Worm (Caenorhabditis elegans) whole organism, young adult: ENCODE data around the gene str-20.
A peak's percentile ranks its signal among the peaks of the same experiment; 100 is the strongest.

Experiments
- B0035.1 ChIP-seq: sonication (generic microtip); optimal IDR thresholded peaks from 2 replicates; lab custom pipeline; 2016; ENCODE audit warnings: missing genetic modification characterization, mild to moderate bottlenecking, missing compliant biosample characterization, missing genotype, missing genetic modification reagents
- B0261.1 ChIP-seq: sonication (generic microtip); optimal IDR thresholded peaks from 2 replicates; lab custom pipeline; 2016; ENCODE audit warnings: mild to moderate bottlenecking, missing genetic modification characterization, moderate library complexity, missing compliant biosample characterization
- B0336.3 ChIP-seq: fragments of 200-800 bp; sonication (Bioruptor generic); IDR thresholded peaks from 2 replicates; pipeline ENCODE4 v1.3.6; 2022; ENCODE audit warnings: missing genetic modification characterization, missing compliant biosample characterization
- F52B5.7 ChIP-seq: sonication (generic microtip); optimal IDR thresholded peaks from 2 replicates; lab custom pipeline; 2016; ENCODE audit warnings: mild to moderate bottlenecking, missing genetic modification characterization, missing compliant biosample characterization
- F55B11.4 ChIP-seq: sonication (generic microtip); optimal IDR thresholded peaks from 2 replicates; lab custom pipeline; 2016; ENCODE audit warnings: missing compliant biosample characterization, missing genetic modification characterization, borderline replicate concordance; ENCODE audit not compliant: insufficient read depth
- F57A8.1 ChIP-seq: fragments of 200-800 bp; sonication (Bioruptor generic); optimal IDR thresholded peaks from 2 replicates; lab custom pipeline; 2018; ENCODE audit warnings: mild to moderate bottlenecking, missing genetic modification characterization, moderate library complexity, missing compliant biosample characterization
- F57C9.4 ChIP-seq: sonication (generic microtip); optimal IDR thresholded peaks from 2 replicates; lab custom pipeline; 2017; ENCODE audit warnings: mild to moderate bottlenecking, missing genetic modification characterization, missing compliant biosample characterization
- K12H6.12 ChIP-seq: fragments of 200-800 bp; sonication (Bioruptor generic); optimal IDR thresholded peaks from 2 replicates; lab custom pipeline; 2018; ENCODE audit warnings: mild to moderate bottlenecking, missing genetic modification characterization, missing compliant biosample characterization
- T07F8.4 ChIP-seq: sonication (generic microtip); optimal IDR thresholded peaks from 2 replicates; lab custom pipeline; 2016; ENCODE audit warnings: mild to moderate bottlenecking, missing genetic modification characterization, moderate library complexity, missing compliant biosample characterization
- Y56A3A.18 ChIP-seq: fragments of 200-800 bp; sonication (Bioruptor generic); IDR thresholded peaks from 2 replicates; pipeline ENCODE4 v1.3.6; 2022; ENCODE audit warnings: missing genetic modification reagents, missing genetic modification characterization, missing compliant biosample characterization
- Y95B8A.8 ChIP-seq: fragments of 200-800 bp; sonication (Bioruptor generic); IDR thresholded peaks from 2 replicates; pipeline ENCODE4 v1.3.6; 2022; ENCODE audit warnings: missing genetic modification reagents, missing genetic modification characterization, missing compliant biosample characterization
- ZK185.1 ChIP-seq: sonication (generic microtip); optimal IDR thresholded peaks from 2 replicates; lab custom pipeline; 2016; ENCODE audit warnings: mild to moderate bottlenecking, missing genetic modification characterization, missing compliant biosample characterization; ENCODE audit not compliant: poor library complexity, severe bottlenecking
- ama-1 ChIP-seq, 3 experiments: fragments of 150-350 bp in 1 of 3; sonication (generic microtip) in 2 of 3; optimal IDR thresholded peaks; 2 replicates each; lab custom pipeline; 2014 to 2018; ENCODE audit warnings: missing biosample characterization in 2 of 3, missing genetic modification characterization in 2 of 3, missing genetic modification reagents in 2 of 3
- attf-5 ChIP-seq: fragments of 200-800 bp; sonication (Bioruptor generic); optimal IDR thresholded peaks from 2 replicates; lab custom pipeline; 2018; ENCODE audit warnings: mild to moderate bottlenecking, missing genetic modification characterization, missing compliant biosample characterization
- ccch-3 ChIP-seq: fragments of 200-800 bp; sonication (Bioruptor generic); optimal IDR thresholded peaks from 2 replicates; lab custom pipeline; 2018; ENCODE audit warnings: mild to moderate bottlenecking, missing genetic modification characterization, missing compliant biosample characterization
- cebp-1 ChIP-seq, 2 experiments: fragments of 200-800 bp in 1 of 2; sonication (Bioruptor generic) in 1 of 2; sonication (generic microtip) in 1 of 2; IDR thresholded peaks in 1 of 2; optimal IDR thresholded peaks in 1 of 2; 2 replicates each; pipeline versions ENCODE4 v1.3.6 to Lab custom; 2017 to 2022; ENCODE audit warnings: missing compliant biosample characterization in 2 of 2, missing genetic modification characterization in 2 of 2, mild to moderate bottlenecking in 1 of 2, missing genetic modification reagents in 1 of 2, moderate library complexity in 1 of 2
- cebp-2 ChIP-seq: fragments of 200-800 bp; sonication (Bioruptor generic); IDR thresholded peaks from 2 replicates; pipeline ENCODE4 v1.3.6; 2022; ENCODE audit warnings: missing genetic modification characterization, missing compliant biosample characterization
- ceh-79 ChIP-seq: sonication (generic microtip); optimal IDR thresholded peaks from 2 replicates; lab custom pipeline; 2017; ENCODE audit warnings: mild to moderate bottlenecking, missing genetic modification characterization, missing compliant biosample characterization
- chd-7 ChIP-seq: sonication (generic microtip); optimal IDR thresholded peaks from 2 replicates; lab custom pipeline; 2016; ENCODE audit warnings: mild to moderate bottlenecking, missing genetic modification characterization, moderate library complexity, missing compliant biosample characterization
- egl-44 ChIP-seq: fragments of 200-800 bp; sonication (Bioruptor generic); IDR thresholded peaks from 2 replicates; pipeline ENCODE4 v1.3.6; 2022; ENCODE audit warnings: missing genetic modification reagents, missing genetic modification characterization, missing compliant biosample characterization
- egrh-3 ChIP-seq: fragments of 200-800 bp; sonication (Bioruptor generic); IDR thresholded peaks from 2 replicates; pipeline ENCODE4 v1.3.6; 2022; ENCODE audit warnings: missing genetic modification reagents, missing genetic modification characterization, missing compliant biosample characterization
- him-1 ChIP-seq: sonication (generic microtip); optimal IDR thresholded peaks from 2 replicates; lab custom pipeline; 2016; ENCODE audit warnings: missing genotype, missing genetic modification reagents, missing genetic modification characterization, missing compliant biosample characterization
- hlh-26 ChIP-seq: fragments of 200-800 bp; sonication (Bioruptor generic); conservative IDR thresholded peaks from 2 replicates; pipeline ENCODE4 v1.3.6; 2022; ENCODE audit warnings: missing genetic modification reagents, missing genetic modification characterization, missing compliant biosample characterization
- hmg-1.2 ChIP-seq: fragments of 200-800 bp; sonication (Bioruptor generic); IDR thresholded peaks from 2 replicates; pipeline ENCODE4 v1.3.6; 2022; ENCODE audit warnings: missing genetic modification reagents, missing genetic modification characterization, missing compliant biosample characterization
- lag-1 ChIP-seq: fragments of 200-800 bp; sonication (Bioruptor generic); IDR thresholded peaks from 2 replicates; pipeline ENCODE4 v1.3.6; 2022; ENCODE audit warnings: missing genetic modification reagents, missing genetic modification characterization, missing compliant biosample characterization
- let-526 ChIP-seq: fragments of 200-800 bp; sonication (Bioruptor generic); IDR thresholded peaks from 2 replicates; pipeline ENCODE4 v1.3.6; 2022; ENCODE audit warnings: missing genetic modification reagents, missing genetic modification characterization, missing compliant biosample characterization
- let-607 ChIP-seq, 2 experiments: fragments of 200-800 bp in 1 of 2; sonication (Bioruptor generic) in 1 of 2; sonication (generic microtip) in 1 of 2; optimal IDR thresholded peaks; 2 replicates each; lab custom pipeline; 2016 to 2018; ENCODE audit warnings: mild to moderate bottlenecking in 2 of 2, missing compliant biosample characterization in 2 of 2, missing genetic modification characterization in 2 of 2, moderate library complexity in 2 of 2, missing genotype in 1 of 2
- lin-35 ChIP-seq, 3 experiments: fragments of 150-350 bp in 2 of 3; sonication (generic microtip) in 1 of 3; optimal IDR thresholded peaks; 2 replicates each; lab custom pipeline; 2014 to 2018; ENCODE audit warnings: missing biosample characterization in 3 of 3, missing genetic modification characterization in 3 of 3, missing genetic modification reagents in 3 of 3
- lin-40 ChIP-seq: sonication (generic microtip); optimal IDR thresholded peaks from 2 replicates; lab custom pipeline; 2016; ENCODE audit warnings: missing genetic modification characterization, mild to moderate bottlenecking, missing compliant biosample characterization, missing genotype, missing genetic modification reagents
- lsy-27 ChIP-seq: sonication (generic microtip); optimal IDR thresholded peaks from 2 replicates; lab custom pipeline; 2017; ENCODE audit warnings: missing genetic modification characterization, mild to moderate bottlenecking, missing compliant biosample characterization, antibody characterized with exemption, missing genotype, borderline replicate concordance; ENCODE audit not compliant: insufficient read depth
- madf-10 ChIP-seq: sonication (generic microtip); optimal IDR thresholded peaks from 2 replicates; lab custom pipeline; 2016; ENCODE audit warnings: mild to moderate bottlenecking, missing genetic modification characterization, missing compliant biosample characterization
- mcd-1 ChIP-seq: fragments of 200-800 bp; sonication (Bioruptor generic); IDR thresholded peaks from 2 replicates; pipeline ENCODE4 v1.3.6; 2022; ENCODE audit warnings: missing genetic modification reagents, missing genetic modification characterization, missing compliant biosample characterization
- nhr-120 ChIP-seq: fragments of 200-800 bp; sonication (Bioruptor generic); IDR thresholded peaks from 2 replicates; pipeline ENCODE4 v1.3.6; 2022; ENCODE audit warnings: missing genetic modification characterization, missing compliant biosample characterization
- nhr-80 ChIP-seq: sonication (generic microtip); optimal IDR thresholded peaks from 2 replicates; lab custom pipeline; 2016; ENCODE audit warnings: missing genetic modification characterization, missing compliant biosample characterization
- nhr-90 ChIP-seq: sonication (generic microtip); optimal IDR thresholded peaks from 2 replicates; lab custom pipeline; 2016; ENCODE audit warnings: missing genotype, mild to moderate bottlenecking, missing genetic modification characterization, missing compliant biosample characterization
- repo-1 ChIP-seq: sonication (generic microtip); optimal IDR thresholded peaks from 2 replicates; lab custom pipeline; 2017; ENCODE audit warnings: mild to moderate bottlenecking, missing genetic modification characterization, missing compliant biosample characterization
- sea-2 ChIP-seq: fragments of 200-800 bp; sonication (Bioruptor generic); IDR thresholded peaks from 2 replicates; pipeline ENCODE4 v1.3.6; 2022; ENCODE audit warnings: missing genetic modification characterization, missing compliant biosample characterization
- somi-1 ChIP-seq: fragments of 200-800 bp; sonication (Bioruptor generic); optimal IDR thresholded peaks from 2 replicates; lab custom pipeline; 2018; ENCODE audit warnings: mild to moderate bottlenecking, missing genetic modification characterization, missing compliant biosample characterization
- tlf-1 ChIP-seq: fragments of 200-800 bp; sonication (Bioruptor generic); optimal IDR thresholded peaks from 2 replicates; lab custom pipeline; 2018; ENCODE audit warnings: mild to moderate bottlenecking, missing genetic modification characterization, missing compliant biosample characterization
- unc-130 ChIP-seq: sonication (generic microtip); optimal IDR thresholded peaks from 2 replicates; lab custom pipeline; 2016; ENCODE audit warnings: missing genetic modification reagents, missing genetic modification characterization, missing compliant biosample characterization
- zfh-2 ChIP-seq: fragments of 200-800 bp; sonication (Bioruptor generic); conservative IDR thresholded peaks from 2 replicates; pipeline ENCODE4 v1.3.6; 2022; ENCODE audit warnings: missing genetic modification reagents, missing genetic modification characterization, missing compliant biosample characterization
- ztf-18 ChIP-seq: sonication (generic microtip); optimal IDR thresholded peaks from 2 replicates; lab custom pipeline; 2016; ENCODE audit warnings: missing genotype, mild to moderate bottlenecking, missing genetic modification characterization, missing compliant biosample characterization
- ztf-22 ChIP-seq: fragments of 200-800 bp; sonication (Bioruptor generic); optimal IDR thresholded peaks from 2 replicates; lab custom pipeline; 2018; ENCODE audit warnings: mild to moderate bottlenecking, missing genetic modification characterization, moderate library complexity, missing compliant biosample characterization
- ztf-25 ChIP-seq: fragments of 200-800 bp; sonication (Bioruptor generic); IDR thresholded peaks from 2 replicates; pipeline ENCODE4 v1.3.6; 2022; ENCODE audit warnings: missing genetic modification reagents, missing genetic modification characterization, missing compliant biosample characterization
- ztf-26 ChIP-seq: sonication (generic microtip); optimal IDR thresholded peaks from 2 replicates; lab custom pipeline; 2017; ENCODE audit warnings: missing genetic modification characterization, missing compliant biosample characterization

The str-20 gene

DNA sequence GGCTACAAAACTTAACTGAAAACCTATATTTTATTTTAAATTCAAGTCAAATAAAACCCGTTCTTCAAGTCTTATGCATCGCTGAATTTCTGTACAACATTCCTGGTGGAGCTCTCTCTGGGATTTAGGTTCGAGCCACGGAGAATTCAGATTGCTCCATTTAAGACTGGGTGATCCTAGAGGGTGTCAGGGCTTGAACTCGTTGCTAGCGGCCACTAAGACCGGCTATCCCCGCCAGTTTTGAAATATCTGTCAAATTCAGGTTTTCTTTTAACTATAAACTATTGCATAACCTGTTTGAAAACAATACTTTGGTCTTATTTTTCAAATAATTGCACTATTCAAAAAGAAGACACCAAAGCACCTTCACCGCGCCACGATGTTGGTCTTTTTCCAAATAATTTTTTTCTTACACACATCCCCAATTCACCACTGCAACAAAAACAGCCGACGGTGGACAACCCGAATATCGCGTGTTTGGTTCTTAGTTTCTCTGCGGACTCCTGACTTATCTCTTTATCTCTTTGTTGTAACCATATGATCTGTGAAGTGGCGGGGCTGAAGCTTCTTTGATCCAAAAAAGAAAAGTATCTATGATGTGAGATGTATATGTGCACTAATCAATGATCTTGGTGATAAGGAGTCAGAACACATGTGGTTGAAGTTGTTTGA lies 27.3 kb upstream of the str-20 start:
- TF ChIP-seq let-607 (tag; optimal IDR thresholded peaks at IDR 0.05; lab: Kevin White, UChicago) (peak in 1 of 2 experiments; percentile 18), ama-1 (optimal IDR thresholded peaks at IDR 0.05; lab: Kevin White, UChicago) (peak; percentile 85), ama-1 (GFP tag; optimal IDR thresholded peaks at IDR 0.05; lab: Kevin White, UChicago) (no peak), K12H6.12 (tag; lab: Kevin White, UChicago) (peak; percentile 32), cebp-2 (GFP tag; lab: Robert Waterston, UW) (no peak), repo-1 (peak; percentile 64), ztf-26 (peak; percentile 16), somi-1 (peak; percentile 67), tlf-1 (GFP tag; lab: Kevin White, UChicago) (peak; percentile 54), lin-40 (peak; percentile 24), ztf-25 (GFP tag; lab: Robert Waterston, UW) (no peak), attf-5 (peak; percentile 22), ccch-3 (GFP tag; lab: Kevin White, UChicago) (no peak), nhr-80 (tag; lab: Kevin White, UChicago) (peak; percentile 23), ztf-22 (GFP tag; lab: Kevin White, UChicago) (peak; percentile 42), cebp-1 (GFP tag; IDR thresholded peaks at IDR 0.05; lab: Robert Waterston, UW) (no peak), cebp-1 (tag; optimal IDR thresholded peaks at IDR 0.05; lab: Kevin White, UChicago) (peak; percentile 44), hlh-26 (GFP tag; lab: Robert Waterston, UW) (no peak), ZK185.1 (peak; percentile 29), F57C9.4 (peak; percentile 8), B0336.3 (GFP tag; lab: Robert Waterston, UW) (peak; percentile 66), lin-35 (GFP tag; optimal IDR thresholded peaks at IDR 0.05; lab: Kevin White, UChicago) (no peak), Y95B8A.8 (GFP tag; lab: Robert Waterston, UW) (0 out of 2 replicates have a peak, but pooled peaks have one; percentile 27), chd-7 (tag; lab: Kevin White, UChicago) (peak; percentile 54), let-526 (GFP tag; lab: Robert Waterston, UW) (peak; percentile 40; the same call in 1 of the 2 replicates)

DNA sequence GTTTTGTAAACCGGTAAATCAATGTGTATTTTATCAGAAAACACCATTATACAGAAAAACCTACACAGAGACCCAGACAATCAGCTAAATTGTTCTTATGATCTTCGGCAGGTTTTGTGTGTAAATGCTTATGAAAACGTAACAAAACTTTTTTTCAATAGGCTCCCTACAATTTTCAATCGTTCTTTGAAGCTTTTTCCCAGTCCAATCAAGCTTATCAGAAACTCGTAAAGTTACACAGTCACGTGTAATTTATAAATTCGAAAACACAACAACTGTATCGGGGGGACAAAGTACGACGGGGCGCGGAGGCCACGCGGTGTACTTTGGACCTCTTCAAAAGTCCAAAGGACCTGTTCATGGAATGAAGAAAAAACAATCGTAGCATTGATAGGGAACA lies 26.1 kb upstream of the str-20 start:
- TF ChIP-seq lin-35 (GFP tag; optimal IDR thresholded peaks at IDR 0.05; lab: Kevin White, UChicago) (no peak), B0261.1 (tag; lab: Kevin White, UChicago) (no peak), zfh-2 (GFP tag; lab: Robert Waterston, UW) (no peak), T07F8.4 (tag; lab: Kevin White, UChicago) (no peak), F57A8.1 (GFP tag; lab: Kevin White, UChicago) (no peak), F52B5.7 (tag; lab: Kevin White, UChicago) (no peak), lin-40 (peak; percentile 47), sea-2 (GFP tag; lab: Robert Waterston, UW) (no peak), ceh-79 (no peak), B0336.3 (GFP tag; lab: Robert Waterston, UW) (no peak; the same call in 1 of the 2 replicates), Y95B8A.8 (GFP tag; lab: Robert Waterston, UW) (0 out of 2 replicates have a peak, but pooled peaks have one; percentile 36), him-1 (no peak), egl-44 (GFP tag; lab: Robert Waterston, UW) (0 out of 2 replicates have a peak, but pooled peaks have one; percentile 55), ztf-22 (GFP tag; lab: Kevin White, UChicago) (peak; percentile 39), lag-1 (GFP tag; lab: Robert Waterston, UW) (no peak), unc-130 (no peak), ztf-18 (tag; lab: Kevin White, UChicago) (no peak), madf-10 (no peak), mcd-1 (no peak), nhr-120 (GFP tag; lab: Robert Waterston, UW) (no peak), B0035.1 (tag; lab: Kevin White, UChicago) (no peak), F55B11.4 (tag; lab: Kevin White, UChicago) (no peak), hmg-1.2 (peak; percentile 27; the same call in 1 of the 2 replicates), lsy-27 (tag; lab: Kevin White, UChicago) (no peak), chd-7 (tag; lab: Kevin White, UChicago) (peak; percentile 66), Y56A3A.18 (GFP tag; lab: Robert Waterston, UW) (no peak), nhr-90 (no peak), egrh-3 (no peak)
